Fruit fly (Drosophila melanogaster): ENCODE data around the gene CG15728.

dm6 chrX:12651613-12652012, 27.5 kb downstream of the CG15728 start:
- TF ChIP-seq fd96Ca (GFP tag; IDR thresholded peaks at IDR 0.05) (no peak), CG9948 (tag; optimal IDR thresholded peaks at IDR 0.05) (no peak), Pif1B (GFP tag; optimal IDR thresholded peaks at IDR 0.05) (no peak), CG12605 (GFP tag; IDR thresholded peaks at IDR 0.05) (no peak), CG32121 (GFP tag; IDR thresholded peaks at IDR 0.05) (no peak), Pif1A (GFP tag; optimal IDR thresholded peaks at IDR 0.05) (no peak), gl (tag; optimal IDR thresholded peaks at IDR 0.05) (no peak), Snoo (tag; optimal IDR thresholded peaks at IDR 0.05) (no peak), CG34367 (tag; optimal IDR thresholded peaks at IDR 0.05) (no peak)

Data from whole organism, pupa.